Fruit fly (Drosophila melanogaster) whole organism, embryonic: Measurements from ENCODE around the gene Irc.

ENCODE experiments used
- CG10366 ChIP-seq: fragments of 200-800 bp; sonication (Bioruptor generic); IDR thresholded peaks from 2 replicates; pipeline ENCODE4 v1.3.6; 2022; ENCODE audit warnings: missing biosample characterization, missing genetic modification characterization
- CG11093 ChIP-seq: fragments of 200-800 bp; sonication (Bioruptor generic); IDR thresholded peaks from 3 replicates; pipeline ENCODE4 v1.3.6; 2022; ENCODE audit warnings: missing biosample characterization, missing genetic modification characterization
- CG11695 ChIP-seq: fragments of 200-800 bp; sonication (Bioruptor generic); IDR thresholded peaks from 3 replicates; pipeline ENCODE4 v1.3.6; 2022; ENCODE audit warnings: missing biosample characterization, missing genetic modification characterization
- CG12391 ChIP-seq: fragments of 200-800 bp; sonication (Bioruptor generic); optimal IDR thresholded peaks from 3 replicates; lab custom pipeline; 2018; ENCODE audit warnings: missing biosample characterization, mild to moderate bottlenecking, missing genetic modification characterization, moderate library complexity
- CG13424 ChIP-seq: fragments of 200-800 bp; sonication (Bioruptor generic); optimal IDR thresholded peaks from 2 replicates; lab custom pipeline; 2019; ENCODE audit warnings: missing biosample characterization, mild to moderate bottlenecking, missing genetic modification characterization, moderate library complexity
- CG13775 ChIP-seq: fragments of 200-800 bp; sonication (Bioruptor generic); optimal IDR thresholded peaks from 3 replicates; lab custom pipeline; 2017; ENCODE audit warnings: missing biosample characterization, mild to moderate bottlenecking, missing genetic modification characterization
- CG15073 ChIP-seq: fragments of 200-800 bp; sonication (Bioruptor generic); optimal IDR thresholded peaks from 2 replicates; lab custom pipeline; 2016; ENCODE audit warnings: missing biosample characterization, missing genetic modification characterization
- CG16779 ChIP-seq: fragments of 200-800 bp; sonication (Bioruptor generic); IDR thresholded peaks from 2 replicates; pipeline ENCODE4 v1.3.6; 2022; ENCODE audit warnings: missing biosample characterization, missing genetic modification characterization
- CG16815 ChIP-seq: fragments of 200-800 bp; sonication (Bioruptor generic); optimal IDR thresholded peaks from 3 replicates; lab custom pipeline; 2017; ENCODE audit warnings: missing biosample characterization, mild to moderate bottlenecking, missing genetic modification characterization
- CG30403 ChIP-seq: fragments of 200-800 bp; sonication (Bioruptor generic); optimal IDR thresholded peaks from 3 replicates; lab custom pipeline; 2016; ENCODE audit warnings: missing biosample characterization, missing genetic modification characterization
- CG30431 ChIP-seq: fragments of 200-800 bp; sonication (Bioruptor generic); optimal IDR thresholded peaks from 2 replicates; lab custom pipeline; 2017; ENCODE audit warnings: missing biosample characterization, missing genetic modification characterization
- CG31224 ChIP-seq: fragments of 200-800 bp; sonication (Bioruptor generic); IDR thresholded peaks from 2 replicates; pipeline ENCODE4 v1.3.6; 2022; ENCODE audit warnings: missing biosample characterization, missing genetic modification characterization
- CG31388 ChIP-seq: fragments of 200-800 bp; sonication (Bioruptor generic); optimal IDR thresholded peaks from 2 replicates; lab custom pipeline; 2016; ENCODE audit warnings: missing biosample characterization, missing genetic modification characterization
- CG32772 ChIP-seq: fragments of 200-800 bp; sonication (Bioruptor generic); IDR thresholded peaks from 2 replicates; pipeline ENCODE4 v1.3.6; 2022; ENCODE audit warnings: missing biosample characterization, missing genetic modification characterization
- CG43689 ChIP-seq: fragments of 200-800 bp; sonication (Bioruptor generic); IDR thresholded peaks from 2 replicates; pipeline ENCODE4 v1.3.6; 2022; ENCODE audit warnings: missing biosample characterization, missing genetic modification characterization
- CG5953 ChIP-seq: fragments of 200-800 bp; sonication (Bioruptor generic); IDR thresholded peaks from 2 replicates; pipeline ENCODE4 v1.3.6; 2022; ENCODE audit warnings: missing biosample characterization, missing genetic modification characterization
- CTCF ChIP-seq: fragments of 200-800 bp; sonication (Bioruptor generic); optimal IDR thresholded peaks from 2 replicates; lab custom pipeline; 2017; ENCODE audit warnings: missing biosample characterization, mild to moderate bottlenecking, missing genetic modification characterization, moderate library complexity
- CoRest ChIP-seq: fragments of 200-800 bp; sonication (Bioruptor generic); optimal IDR thresholded peaks from 3 replicates; lab custom pipeline; 2018; ENCODE audit warnings: missing biosample characterization, mild to moderate bottlenecking, missing genetic modification characterization, moderate library complexity
- D19B ChIP-seq: fragments of 200-800 bp; sonication (Bioruptor generic); optimal IDR thresholded peaks from 2 replicates; lab custom pipeline; 2017; ENCODE audit warnings: missing biosample characterization, mild to moderate bottlenecking, missing genetic modification characterization
- Doc2 ChIP-seq: fragments of 200-800 bp; sonication (Bioruptor generic); IDR thresholded peaks from 2 replicates; pipeline ENCODE4 v1.3.6; 2022; ENCODE audit warnings: missing biosample characterization, missing genetic modification characterization
- Dp ChIP-seq: fragments of 200-800 bp; sonication (Bioruptor generic); optimal IDR thresholded peaks from 2 replicates; lab custom pipeline; 2018; ENCODE audit warnings: missing biosample characterization, mild to moderate bottlenecking, missing genetic modification characterization, moderate library complexity
- Gug ChIP-seq: fragments of 200-800 bp; sonication (Bioruptor generic); IDR thresholded peaks from 4 replicates; pipeline ENCODE4 v1.3.6; 2022; ENCODE audit warnings: missing biosample characterization, missing genetic modification characterization
- Hand ChIP-seq: fragments of 200-800 bp; sonication (Bioruptor generic); optimal IDR thresholded peaks from 2 replicates; lab custom pipeline; 2017; ENCODE audit warnings: mild to moderate bottlenecking, missing biosample characterization, missing genetic modification reagents, missing genetic modification characterization
- Hr39 ChIP-seq: fragments of >200 bp; optimal IDR thresholded peaks from 2 replicates; lab custom pipeline; 2017
- Med ChIP-seq: fragments of 200-800 bp; sonication (Bioruptor generic); peaks from one replicate; lab custom pipeline; 2016; ENCODE audit warnings: missing biosample characterization, missing genetic modification characterization, mild to moderate bottlenecking, inconsistent platforms, moderate library complexity
- NC2β ChIP-seq: fragments of 200-800 bp; sonication (Bioruptor generic); optimal IDR thresholded peaks from 2 replicates; lab custom pipeline; 2016; ENCODE audit warnings: missing biosample characterization, missing genetic modification characterization
- Oli ChIP-seq: fragments of 200-800 bp; sonication (Bioruptor generic); optimal IDR thresholded peaks from 2 replicates; lab custom pipeline; 2018; ENCODE audit warnings: missing biosample characterization, mild to moderate bottlenecking, missing genetic modification characterization, moderate library complexity
- PHDP ChIP-seq: fragments of 200-800 bp; sonication (Bioruptor generic); optimal IDR thresholded peaks from 3 replicates; lab custom pipeline; 2018; ENCODE audit warnings: missing biosample characterization, mild to moderate bottlenecking, missing genetic modification characterization, moderate library complexity
- Sox100B ChIP-seq: fragments of 200-800 bp; sonication (Bioruptor generic); optimal IDR thresholded peaks from 3 replicates; lab custom pipeline; 2018; ENCODE audit warnings: missing biosample characterization, mild to moderate bottlenecking, missing genetic modification characterization
- abd-A ChIP-seq: fragments of 200-800 bp; sonication (Bioruptor generic); optimal IDR thresholded peaks from 3 replicates; lab custom pipeline; 2019; ENCODE audit warnings: missing biosample characterization, mild to moderate bottlenecking, missing genetic modification characterization, moderate library complexity
- ap ChIP-seq: fragments of 200-800 bp; sonication (Bioruptor generic); IDR thresholded peaks from 2 replicates; pipeline ENCODE4 v1.3.6; 2022; ENCODE audit warnings: missing biosample characterization, missing genetic modification characterization
- caup ChIP-seq: fragments of 200-800 bp; sonication (Bioruptor generic); optimal IDR thresholded peaks from 3 replicates; lab custom pipeline; 2017; ENCODE audit warnings: missing biosample characterization, mild to moderate bottlenecking, missing genetic modification characterization, moderate library complexity; ENCODE audit not compliant: severe bottlenecking
- chm ChIP-seq: fragments of 200-800 bp; sonication (Bioruptor generic); IDR thresholded peaks from 2 replicates; pipeline ENCODE4 v1.3.6; 2022; ENCODE audit warnings: missing biosample characterization, missing genetic modification characterization
- corto ChIP-seq: fragments of 200-800 bp; sonication (Bioruptor generic); optimal IDR thresholded peaks from 2 replicates; lab custom pipeline; 2016; ENCODE audit warnings: missing biosample characterization, mild to moderate bottlenecking, missing genetic modification characterization, moderate library complexity
- dpn ChIP-seq, 2 experiments: fragments of 200-800 bp; sonication (Bioruptor generic); optimal IDR thresholded peaks; 3 replicates each; lab custom pipeline; 2016; ENCODE audit warnings: missing biosample characterization in 2 of 2, missing genetic modification characterization in 2 of 2
- fd64A ChIP-seq: fragments of 200-800 bp; sonication (Bioruptor generic); optimal IDR thresholded peaks from 3 replicates; lab custom pipeline; 2018; ENCODE audit warnings: missing biosample characterization, mild to moderate bottlenecking, missing genetic modification characterization
- gem ChIP-seq: fragments of 200-800 bp; sonication (Bioruptor generic); optimal IDR thresholded peaks from 2 replicates; lab custom pipeline; 2019; ENCODE audit warnings: missing biosample characterization, mild to moderate bottlenecking, missing genetic modification characterization, moderate library complexity
- h ChIP-seq: fragments of >200 bp; optimal IDR thresholded peaks from 2 replicates; lab custom pipeline; 2017
- hb ChIP-seq: fragments of 200-800 bp; sonication (Bioruptor generic); IDR thresholded peaks from 3 replicates; pipeline ENCODE4 v1.3.6; 2022; ENCODE audit warnings: missing biosample characterization, missing genetic modification characterization; ENCODE audit not compliant: partially characterized antibody
- hkb ChIP-seq, 2 experiments: fragments of 200-800 bp in 1 of 2; fragments of >200 bp in 1 of 2; sonication (Bioruptor generic) in 1 of 2; IDR thresholded peaks in 1 of 2; optimal IDR thresholded peaks in 1 of 2; 2 replicates each; pipeline versions ENCODE4 v1.3.6 to Lab custom; 2017 to 2022; ENCODE audit warnings: missing biosample characterization in 1 of 2, missing genetic modification characterization in 1 of 2
- lmd ChIP-seq: fragments of 200-800 bp; sonication (Bioruptor generic); IDR thresholded peaks from 2 replicates; pipeline ENCODE4 v1.3.6; 2022; ENCODE audit warnings: missing biosample characterization, missing genetic modification characterization
- onecut ChIP-seq: fragments of 200-800 bp; sonication (Bioruptor generic); IDR thresholded peaks from 2 replicates; pipeline ENCODE4 v1.3.6; 2022; ENCODE audit warnings: missing biosample characterization, missing genetic modification characterization
- org-1 ChIP-seq: fragments of 200-800 bp; sonication (Bioruptor generic); optimal IDR thresholded peaks from 2 replicates; lab custom pipeline; 2017; ENCODE audit warnings: missing biosample characterization, missing genetic modification characterization
- phol ChIP-seq: fragments of 200-800 bp; sonication (Bioruptor generic); optimal IDR thresholded peaks from 3 replicates; lab custom pipeline; 2018; ENCODE audit warnings: missing biosample characterization, mild to moderate bottlenecking, missing genetic modification characterization, moderate library complexity
- pros ChIP-seq: fragments of 200-800 bp; sonication (Bioruptor generic); optimal IDR thresholded peaks from 3 replicates; lab custom pipeline; 2019; ENCODE audit warnings: missing biosample characterization, mild to moderate bottlenecking, missing genetic modification characterization, moderate library complexity
- sna ChIP-seq: fragments of 200-800 bp; sonication (Bioruptor generic); IDR thresholded peaks from 2 replicates; pipeline ENCODE4 v1.3.6; 2022; ENCODE audit warnings: missing biosample characterization, missing genetic modification characterization; ENCODE audit not compliant: partially characterized antibody
- tap ChIP-seq: fragments of 200-800 bp; optimal IDR thresholded peaks from 3 replicates; lab custom pipeline; 2019; ENCODE audit warnings: missing biosample characterization, mild to moderate bottlenecking, missing genetic modification characterization, moderate library complexity
- trem ChIP-seq: fragments of 200-800 bp; optimal IDR thresholded peaks from 3 replicates; lab custom pipeline; 2019; ENCODE audit warnings: missing biosample characterization, mild to moderate bottlenecking, missing genetic modification characterization, moderate library complexity
- unpg ChIP-seq: fragments of 200-800 bp; sonication (Bioruptor generic); optimal IDR thresholded peaks from 3 replicates; lab custom pipeline; 2018; ENCODE audit warnings: missing biosample characterization, mild to moderate bottlenecking, missing genetic modification characterization, moderate library complexity
- yki ChIP-seq: fragments of >200 bp; optimal IDR thresholded peaks from 3 replicates; lab custom pipeline; 2018
- zf30C ChIP-seq: fragments of 200-800 bp; sonication (Bioruptor generic); optimal IDR thresholded peaks from 3 replicates; lab custom pipeline; 2018; ENCODE audit warnings: missing biosample characterization, mild to moderate bottlenecking, missing genetic modification characterization

The Irc gene

dm6 chr3R:17048867-17049266 is 46.2 kb downstream of the Irc start (continued):
- TF ChIP-seq trem (tag; lab: Kevin White, UChicago) (no peak), hb (no peak), CG31224 (no peak), unpg (GFP tag; lab: Kevin White, UChicago) (peak; percentile 46), org-1 (GFP tag; lab: Kevin White, UChicago) (no peak), Gug (no peak), CG13775 (GFP tag; lab: Kevin White, UChicago) (peak; percentile 31), PHDP (peak; percentile 31), onecut (GFP tag; lab: Robert Waterston, UW) (no peak), hkb (optimal IDR thresholded peaks at IDR 0.05; lab: Kevin White, UChicago) (no peak), hkb (GFP tag; IDR thresholded peaks at IDR 0.05; lab: Robert Waterston, UW) (peak; percentile 51; the same call in 1 of the 2 replicates), fd64A (GFP tag; lab: Kevin White, UChicago) (no peak), CG16779 (GFP tag; lab: Robert Waterston, UW) (no peak), CG43689 (GFP tag; lab: Robert Waterston, UW) (no peak), gem (peak; percentile 69), chm (GFP tag; lab: Robert Waterston, UW) (no peak), Doc2 (no peak), CG30431 (GFP tag; lab: Kevin White, UChicago) (no peak), Sox100B (GFP tag; lab: Kevin White, UChicago) (peak; percentile 7), pros (GFP tag; lab: Kevin White, UChicago) (no peak), zf30C (GFP tag; lab: Kevin White, UChicago) (peak; percentile 23), CG12391 (tag; lab: Kevin White, UChicago) (peak; percentile 50), CoRest (tag; lab: Kevin White, UChicago) (peak; percentile 40), dpn (GFP tag; optimal IDR thresholded peaks at IDR 0.05; lab: Kevin White, UChicago) (peak in 1 of 2 experiments; percentile 11), Oli (tag; lab: Kevin White, UChicago) (peak; percentile 49), CG31388 (GFP tag; lab: Kevin White, UChicago) (no peak), Hand (no peak), CG11695 (GFP tag; lab: Robert Waterston, UW) (no peak), ap (GFP tag; lab: Robert Waterston, UW) (no peak), CG10366 (GFP tag; lab: Robert Waterston, UW) (no peak), CG16815 (GFP tag; lab: Kevin White, UChicago) (peak; percentile 31), CG5953 (GFP tag; lab: Robert Waterston, UW) (0 out of 2 replicates have a peak, but pooled peaks have one; percentile 11), CG32772 (GFP tag; lab: Robert Waterston, UW) (0 out of 2 replicates have a peak, but pooled peaks have one; percentile 26), yki (lab: Kevin White, UChicago) (no peak), Hr39 (lab: Kevin White, UChicago) (no peak), caup (no peak), CG30403 (GFP tag; lab: Kevin White, UChicago) (peak; percentile 38), lmd (0 out of 2 replicates have a peak, but pooled peaks have one; percentile 12), CG15073 (GFP tag; lab: Kevin White, UChicago) (no peak), CG13424 (peak; percentile 40), Dp (no peak), corto (GFP tag; lab: Kevin White, UChicago) (no peak), tap (tag; lab: Kevin White, UChicago) (no peak), Med (GFP tag; lab: Kevin White, UChicago) (peak; percentile 49), phol (peak; percentile 26), h (lab: Kevin White, UChicago) (no peak), NC2β (GFP tag; lab: Kevin White, UChicago) (no peak), sna (GFP tag; lab: Robert Waterston, UW) (no peak), CG11093 (GFP tag; lab: Robert Waterston, UW) (0 out of 3 replicates have a peak, but pooled peaks have one; percentile 47), D19B (GFP tag; lab: Kevin White, UChicago) (no peak), abd-A (tag; lab: Kevin White, UChicago) (no peak), CTCF (GFP tag; lab: Kevin White, UChicago) (no peak)
